Worm (Caenorhabditis elegans) whole organism, dauer: Measurements from ENCODE around the gene rips-1.

Experiments used
- unc-62 ChIP-seq: sonication (generic microtip); optimal IDR thresholded peaks from 2 replicates; lab custom pipeline; 2017; ENCODE audit warnings: missing biosample characterization, missing genetic modification reagents, missing genetic modification characterization

Gene rips-1

ce11 chrV:3771437-3772256 is at the start of gene rips-1, which contains the start of gene R08E5.1:
rips-1 (plus strand) TSS chrV:3772021.
R08E5.1 (minus strand) TSS chrV:3771518.
- TF ChIP-seq unc-62 (GFP tag; lab: Kevin White, UChicago): no peak

ce11 chrV:3724772-3725171 is 47.0 kb upstream of the rips-1 start, which contains the start of gene str-30:
str-30 (plus strand) TSS chrV:3725072.
- no peak for TF ChIP-seq unc-62 (GFP tag; lab: Kevin White, UChicago)

ce11 chrV:3738409-3738808 is 33.4 kb upstream of the rips-1 start:
- no peak for TF ChIP-seq unc-62 (GFP tag; lab: Kevin White, UChicago)

- TF ChIP-seq unc-62 (GFP tag; lab: Kevin White, UChicago): no peak
These were observed 32.5 kb upstream of the rips-1 start, which contains the start of gene hpo-36 for ce11 chrV:3739302-3739701. hpo-36 (minus strand) TSS chrV:3739402.

ce11 chrV:3743172-3743626 is 28.6 kb upstream of the rips-1 start, which contains the start of gene mtm-9:
mtm-9 (plus strand) TSS chrV:3743576.
- TF ChIP-seq unc-62 (GFP tag; lab: Kevin White, UChicago): no peak

- no peak for TF ChIP-seq unc-62 (GFP tag; lab: Kevin White, UChicago)
These were observed 21.5 kb upstream of the rips-1 start for ce11 chrV:3750328-3750727.

- TF ChIP-seq unc-62 (GFP tag; lab: Kevin White, UChicago): no peak
These were observed 14.9 kb upstream of the rips-1 start, which contains the start of gene gid-7 for ce11 chrV:3756887-3757286. gid-7 (minus strand) TSS chrV:3757074.

ce11 chrV:3759419-3759915 is 12.4 kb upstream of the rips-1 start, which contains the start of gene chk-1:
chk-1 (minus strand) TSS chrV:3759469.
- TF ChIP-seq unc-62 (GFP tag; lab: Kevin White, UChicago): no peak

- no peak for TF ChIP-seq unc-62 (GFP tag; lab: Kevin White, UChicago)
These were observed 11.0 kb upstream of the rips-1 start, which contains the start of gene oac-55 for ce11 chrV:3760839-3761238. oac-55 (plus strand) TSS chrV:3761139.

ce11 chrV:3761829-3762228 is 10.0 kb upstream of the rips-1 start:
- TF ChIP-seq unc-62 (GFP tag; lab: Kevin White, UChicago): no peak

- no peak for TF ChIP-seq unc-62 (GFP tag; lab: Kevin White, UChicago)
These were observed 4.9 kb upstream of the rips-1 start, which contains the start of gene Y39H10A.1 for ce11 chrV:3766904-3767303. Y39H10A.1 (plus strand) TSS chrV:3767204.

- no peak for TF ChIP-seq unc-62 (GFP tag; lab: Kevin White, UChicago)
These were observed 3.6 kb upstream of the rips-1 start, which contains the start of gene R08E5.4 for ce11 chrV:3768270-3768669. R08E5.4 (plus strand) TSS chrV:3768570.

- TF ChIP-seq unc-62 (GFP tag; lab: Kevin White, UChicago): no peak
These were observed 1.8 kb downstream of the rips-1 start for ce11 chrV:3773618-3774017.

- no peak for TF ChIP-seq unc-62 (GFP tag; lab: Kevin White, UChicago)
These were observed 2.8 kb downstream of the rips-1 start for ce11 chrV:3774653-3775052.

ce11 chrV:3776086-3776589 is 4.3 kb downstream of the rips-1 start, which contains the start of gene cysl-3:
cysl-3 (minus strand) TSS chrV:3776136.
- no peak for TF ChIP-seq unc-62 (GFP tag; lab: Kevin White, UChicago)

ce11 chrV:3776946-3777345 is 5.1 kb downstream of the rips-1 start:
- no peak for TF ChIP-seq unc-62 (GFP tag; lab: Kevin White, UChicago)
